Fruit fly (Drosophila melanogaster) whole organism: ENCODE data around the gene CG15258.

Source experiments
- Dll ChIP-seq: fragments of >200 bp; optimal IDR thresholded peaks from 2 replicates; lab custom pipeline; 2017
- EcR ChIP-seq, 2 experiments: fragments of >200 bp; optimal IDR thresholded peaks; 2 replicates each; lab custom pipeline; 2017; ENCODE audit warnings: missing biosample characterization in 2 of 2, missing genetic modification characterization in 2 of 2, missing genetic modification reagents in 2 of 2
- pan ChIP-seq: fragments of >200 bp; optimal IDR thresholded peaks from 2 replicates; lab custom pipeline; 2017

- TF ChIP-seq Dll (lab: Kevin White, UChicago): no peak
- no peak for TF ChIP-seq EcR (GFP tag; optimal IDR thresholded peaks at IDR 0.05; lab: Kevin White, UChicago)
- TF ChIP-seq pan (lab: Kevin White, UChicago): no peak
Observed at dm6 chr2L:15318801-15319200, 42.6 kb downstream of the CG15258 start, which contains the start of gene nht.
